Fruit fly (Drosophila melanogaster): ENCODE results near the gene CG43925.
"Not testable (repeated sequence)": the region's sequence is repeated elsewhere in the genome, so short reads cannot be mapped to it uniquely, and the experiment has no call there.

CG43925 gene

dm6 chr2L:13203437-13204137 lies 27.4 kb downstream of the CG43925 start, which contains the start of gene Pect:
Gene Pect, plus strand, starts transcription at chr2L:13203762.
- TF ChIP-seq Dll (optimal IDR thresholded peaks at IDR 0.05) = no peak
- no peak for TF ChIP-seq CG8478 (optimal IDR thresholded peaks at IDR 0.05)
- TF ChIP-seq pan (optimal IDR thresholded peaks at IDR 0.05) = no peak
- TF ChIP-seq EcR (GFP tag; optimal IDR thresholded peaks at IDR 0.05) = no peak
- TF ChIP-seq psq (optimal IDR thresholded peaks at IDR 0.05) = no peak

DNA sequence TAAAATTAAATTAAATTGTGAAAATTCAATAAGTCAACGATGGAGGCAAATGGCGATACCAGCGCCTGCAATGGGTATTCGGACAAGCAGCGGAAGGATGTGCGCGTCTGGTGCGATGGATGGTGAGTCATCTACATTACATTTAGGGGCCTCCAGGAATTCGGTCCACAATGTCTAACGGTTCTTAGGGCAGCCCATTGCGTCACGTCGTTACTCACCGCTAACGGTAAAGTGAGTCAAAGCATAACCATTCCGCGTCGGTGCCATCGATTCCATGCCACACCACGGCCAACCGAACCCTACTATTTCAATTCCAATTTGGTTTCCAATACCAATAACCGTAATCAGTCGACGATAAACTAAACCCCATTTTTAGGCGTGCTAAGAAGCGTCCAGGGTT lies 27.9 kb downstream of the CG43925 start:
- TF ChIP-seq pan (optimal IDR thresholded peaks at IDR 0.05) (no peak), Dll (optimal IDR thresholded peaks at IDR 0.05) (no peak)

- TF ChIP-seq Dll (optimal IDR thresholded peaks at IDR 0.05) (no peak), usp (GFP tag; optimal IDR thresholded peaks at IDR 0.05) (no peak), CG8478 (optimal IDR thresholded peaks at IDR 0.05) (no peak), EcR (GFP tag; optimal IDR thresholded peaks at IDR 0.05) (no peak), psq (optimal IDR thresholded peaks at IDR 0.05) (no peak), pan (optimal IDR thresholded peaks at IDR 0.05) (no peak)
These were observed 29.0 kb downstream of the CG43925 start for dm6 chr2L:13205256-13205655.

dm6 chr2L:13206077-13206668 lies 29.9 kb downstream of the CG43925 start:
- TF ChIP-seq psq (optimal IDR thresholded peaks at IDR 0.05) (no peak), usp (GFP tag; optimal IDR thresholded peaks at IDR 0.05) (no peak), pan (optimal IDR thresholded peaks at IDR 0.05) (peak; percentile 22), EcR (GFP tag; optimal IDR thresholded peaks at IDR 0.05) (peak in 1 of 2 experiments; percentile 82), CG8478 (optimal IDR thresholded peaks at IDR 0.05) (no peak), Dll (optimal IDR thresholded peaks at IDR 0.05) (no peak)

DNA sequence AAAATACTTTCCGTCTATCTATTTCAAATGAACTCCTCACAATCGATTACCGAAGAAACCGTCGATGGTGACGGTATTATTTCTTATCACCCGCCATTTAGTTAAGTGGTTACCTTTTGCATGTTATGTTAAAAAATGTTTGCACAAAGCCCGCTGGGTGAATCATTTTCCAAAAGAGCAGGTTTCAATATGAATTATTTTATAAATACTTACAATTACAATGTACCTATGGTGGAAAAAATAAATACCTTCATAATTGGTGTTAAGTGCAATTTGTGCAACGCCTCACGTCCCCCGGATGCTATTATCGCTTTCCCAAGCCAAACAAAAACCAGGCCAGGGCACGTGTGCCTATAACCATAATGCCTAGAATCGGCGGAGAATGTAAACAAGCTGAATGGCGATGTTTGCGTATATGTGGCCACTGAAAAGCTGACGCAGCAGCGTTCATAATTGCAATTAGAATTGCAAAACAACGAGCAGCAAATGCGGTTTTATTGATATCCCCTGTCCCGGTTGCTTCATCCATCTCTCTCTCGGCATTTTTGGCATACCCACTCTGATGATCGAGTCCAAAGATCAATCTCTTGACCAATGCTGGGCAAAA lies 30.7 kb downstream of the CG43925 start:
- TF ChIP-seq pan (optimal IDR thresholded peaks at IDR 0.05) = no peak
- no peak for TF ChIP-seq Dll (optimal IDR thresholded peaks at IDR 0.05)
- no peak for TF ChIP-seq EcR (GFP tag; optimal IDR thresholded peaks at IDR 0.05)
- no peak for TF ChIP-seq usp (GFP tag; optimal IDR thresholded peaks at IDR 0.05)
- TF ChIP-seq psq (optimal IDR thresholded peaks at IDR 0.05) = no peak

DNA sequence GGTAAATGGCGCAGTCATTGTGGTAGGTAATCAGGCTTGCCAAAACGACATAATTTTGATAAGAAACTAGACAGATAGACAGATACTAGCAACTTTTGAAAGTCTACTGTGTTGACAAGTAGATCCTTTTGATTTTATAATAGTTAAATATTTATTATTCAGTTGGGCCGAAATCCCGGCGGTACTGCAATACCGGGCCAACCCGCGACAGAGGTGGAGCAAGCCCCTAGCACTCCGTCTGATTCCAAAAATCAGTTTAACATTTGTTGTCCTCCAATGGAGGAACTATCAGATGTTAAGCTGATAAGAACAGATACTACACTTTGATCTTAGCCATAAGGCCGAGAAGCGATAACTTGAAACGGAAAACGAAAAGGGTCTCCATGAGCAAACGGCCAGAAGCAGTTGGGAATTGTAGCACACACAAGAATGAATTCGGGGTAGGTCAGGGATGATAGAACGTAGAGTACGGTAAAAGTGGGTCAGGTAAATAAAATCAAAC lies 35.6 kb downstream of the CG43925 start, which contains the start of gene CG15482:
CG15482 (minus strand) TSS at position 51 of the 502 bp plus-strand sequence.
- TF ChIP-seq EcR (GFP tag; optimal IDR thresholded peaks at IDR 0.05); psq (optimal IDR thresholded peaks at IDR 0.05); CG8478 (optimal IDR thresholded peaks at IDR 0.05): not testable (repeated sequence)

dm6 chr2L:13215010-13215409 lies 38.8 kb downstream of the CG43925 start, which contains the start of gene kek4:
Gene kek4, minus strand, starts transcription at chr2L:13215350.
- TF ChIP-seq CG8478 (optimal IDR thresholded peaks at IDR 0.05) = no peak
- TF ChIP-seq pan (optimal IDR thresholded peaks at IDR 0.05) = no peak
- no peak for TF ChIP-seq usp (GFP tag; optimal IDR thresholded peaks at IDR 0.05)
- no peak for TF ChIP-seq Dll (optimal IDR thresholded peaks at IDR 0.05)
- no peak for TF ChIP-seq EcR (GFP tag; optimal IDR thresholded peaks at IDR 0.05)
- no peak for TF ChIP-seq psq (optimal IDR thresholded peaks at IDR 0.05)

DNA sequence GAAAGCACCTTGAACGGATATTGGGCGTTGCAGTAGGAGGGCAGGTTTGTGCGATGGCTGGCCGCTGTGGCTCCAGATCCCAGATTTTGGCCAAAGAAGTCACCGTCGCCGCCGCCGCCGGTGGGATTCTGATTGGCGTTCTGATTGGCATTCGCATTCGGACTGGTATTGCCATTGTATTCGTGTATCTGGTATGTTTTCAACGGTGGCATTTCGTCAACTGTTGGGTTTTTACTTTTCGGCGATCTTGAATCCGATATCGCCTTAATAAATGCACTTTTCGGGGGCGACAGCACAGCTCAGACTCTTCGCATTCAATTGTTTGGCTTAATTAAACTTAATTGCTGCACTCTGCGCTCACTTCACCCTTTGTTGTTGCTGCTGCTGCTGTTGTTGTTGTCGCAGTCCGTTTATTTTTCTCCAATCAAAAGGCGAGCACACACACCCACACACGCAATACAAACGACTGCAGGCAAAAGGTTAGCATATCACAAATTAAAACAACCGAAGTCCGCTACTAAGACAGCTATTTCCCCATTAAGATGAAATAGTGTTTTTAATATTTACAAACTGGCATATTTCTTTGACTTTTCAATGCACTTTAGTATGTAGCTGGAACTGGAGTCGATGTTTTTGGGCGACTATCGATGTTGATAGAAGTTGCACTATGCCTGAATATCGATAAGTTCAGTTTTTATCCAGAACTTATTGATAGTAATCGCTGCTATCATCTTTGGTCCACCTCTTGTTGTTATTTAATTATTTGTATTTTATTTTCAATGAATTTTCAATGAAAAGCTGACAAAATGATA lies 43.3 kb downstream of the CG43925 start, which contains the start of the genes CG9426 and mRF1:
CG9426 (minus strand) TSS at position 643 of the 812 bp plus-strand sequence.
mRF1 (plus strand) TSS at position 699 of the 812 bp plus-strand sequence.
- TF ChIP-seq Dll (optimal IDR thresholded peaks at IDR 0.05) (no peak), CG8478 (optimal IDR thresholded peaks at IDR 0.05) (no peak)

dm6 chr2L:13222225-13222648 lies 46.0 kb downstream of the CG43925 start, which contains the start of the genes Ski6 and CG16812:
Gene Ski6, minus strand, starts transcription at chr2L:13222429.
Gene CG16812, plus strand, starts transcription at chr2L:13222587.
- no peak for TF ChIP-seq usp (GFP tag; optimal IDR thresholded peaks at IDR 0.05)
- no peak for TF ChIP-seq Dll (optimal IDR thresholded peaks at IDR 0.05)
- no peak for TF ChIP-seq psq (optimal IDR thresholded peaks at IDR 0.05)
- no peak for TF ChIP-seq pan (optimal IDR thresholded peaks at IDR 0.05)
- TF ChIP-seq EcR (GFP tag; optimal IDR thresholded peaks at IDR 0.05) = no peak
- no peak for TF ChIP-seq CG8478 (optimal IDR thresholded peaks at IDR 0.05)

DNA sequence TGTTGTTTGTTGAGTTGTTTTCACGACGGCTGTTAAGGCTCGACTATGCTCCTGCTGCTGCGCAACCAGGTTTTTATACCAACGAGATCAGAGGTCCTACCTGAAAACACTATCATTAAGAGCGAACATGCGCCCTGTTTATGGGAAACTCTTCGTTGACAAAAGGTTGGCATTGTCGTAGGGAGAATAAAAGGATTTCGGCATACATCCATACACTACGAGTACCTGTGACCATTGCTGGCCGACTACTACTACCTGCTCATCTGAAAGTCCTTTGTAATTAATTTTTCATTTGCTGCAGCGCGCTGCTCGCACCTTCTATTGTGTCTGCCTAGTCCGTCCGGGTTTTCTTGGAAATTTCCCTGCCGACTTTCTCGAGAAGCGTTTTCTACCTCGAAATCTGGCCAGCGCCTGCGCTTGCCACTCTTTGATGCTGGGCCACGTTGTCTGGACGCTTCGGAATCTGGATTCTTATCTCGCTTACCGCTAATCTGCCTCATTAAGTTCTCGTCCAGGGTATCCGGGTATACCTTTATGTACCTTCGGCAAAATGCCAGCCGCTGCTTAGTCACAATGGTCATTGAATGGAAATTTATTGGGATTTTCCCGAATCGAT lies 49.1 kb downstream of the CG43925 start, which contains the start of gene CG15480:
CG15480 (minus strand) TSS at position 51 of the 616 bp plus-strand sequence.
- TF ChIP-seq EcR (GFP tag; optimal IDR thresholded peaks at IDR 0.05) = no peak
- TF ChIP-seq pan (optimal IDR thresholded peaks at IDR 0.05) = no peak
- TF ChIP-seq psq (optimal IDR thresholded peaks at IDR 0.05) = no peak
- no peak for TF ChIP-seq Dll (optimal IDR thresholded peaks at IDR 0.05)
- TF ChIP-seq usp (GFP tag; optimal IDR thresholded peaks at IDR 0.05) = no peak
- no peak for TF ChIP-seq CG8478 (optimal IDR thresholded peaks at IDR 0.05)

Data from whole organism.